Worm (Caenorhabditis elegans) whole organism, L1 larva: Measurements from ENCODE around the gene cdc-42.

ENCODE experiments used
- Y116A8C.19 ChIP-seq: sonication (generic microtip); optimal IDR thresholded peaks from 2 replicates; lab custom pipeline; 2016; ENCODE audit warnings: missing compliant biosample characterization, missing genetic modification characterization, borderline replicate concordance
- blmp-1 ChIP-seq: fragments of 150-350 bp; optimal IDR thresholded peaks from 2 replicates; lab custom pipeline; 2014; ENCODE audit warnings: missing biosample characterization, missing genetic modification characterization
- dpl-1 ChIP-seq, 3 experiments: fragments of 150-350 bp in 2 of 3; sonication (generic microtip) in 1 of 3; optimal IDR thresholded peaks; 2 replicates each; lab custom pipeline; 2014 to 2017; ENCODE audit warnings: missing biosample characterization in 3 of 3, missing genetic modification characterization in 3 of 3, missing genetic modification reagents in 3 of 3
- egl-27 ChIP-seq, 2 experiments: fragments of 150-350 bp in 1 of 2; sonication (generic microtip); optimal IDR thresholded peaks; 3 replicates each; lab custom pipeline; 2017 to 2018; ENCODE audit warnings: missing biosample characterization in 2 of 2, missing genetic modification characterization in 2 of 2, missing genetic modification reagents in 2 of 2
- lin-13 ChIP-seq: fragments of 150-350 bp; optimal IDR thresholded peaks from 2 replicates; lab custom pipeline; 2014; ENCODE audit warnings: missing biosample characterization, missing genetic modification reagents, missing genetic modification characterization
- lin-35 ChIP-seq, 2 experiments: fragments of 150-350 bp; optimal IDR thresholded peaks; 2 replicates each; lab custom pipeline; 2014; ENCODE audit warnings: missing biosample characterization in 2 of 2, missing genetic modification characterization in 2 of 2, missing genetic modification reagents in 2 of 2
- nhr-11 ChIP-seq: fragments of 150-350 bp; optimal IDR thresholded peaks from 2 replicates; lab custom pipeline; 2014; ENCODE audit warnings: missing biosample characterization, missing genetic modification characterization
- tbx-2 ChIP-seq: sonication (generic microtip); optimal IDR thresholded peaks from 2 replicates; lab custom pipeline; 2016; ENCODE audit warnings: missing genetic modification characterization, missing compliant biosample characterization
- unc-30 ChIP-seq: sonication (generic microtip); optimal IDR thresholded peaks from 2 replicates; lab custom pipeline; 2017; ENCODE audit warnings: missing biosample characterization, missing genetic modification characterization
- unc-62 ChIP-seq: fragments of 150-350 bp; optimal IDR thresholded peaks from 2 replicates; lab custom pipeline; 2014; ENCODE audit warnings: missing biosample characterization, missing genetic modification reagents, missing genetic modification characterization

ce11 chrII:7594812-7595211, 21.4 kb upstream of the cdc-42 start, which contains the start of gene syd-1:
- TF ChIP-seq lin-13 (GFP tag; lab: Kevin White, UChicago) (no peak), nhr-11 (no peak), egl-27 (tag; optimal IDR thresholded peaks at IDR 0.05; lab: Kevin White, UChicago) (no peak), tbx-2 (tag; lab: Kevin White, UChicago) (no peak), unc-62 (GFP tag; lab: Kevin White, UChicago) (no peak), dpl-1 (GFP tag; optimal IDR thresholded peaks at IDR 0.05; lab: Kevin White, UChicago) (no peak), unc-30 (tag; lab: Kevin White, UChicago) (no peak), lin-35 (GFP tag; optimal IDR thresholded peaks at IDR 0.05; lab: Kevin White, UChicago) (no peak), Y116A8C.19 (tag; lab: Kevin White, UChicago) (no peak), blmp-1 (tag; lab: Kevin White, UChicago) (no peak)
